Fruit fly (Drosophila melanogaster): ENCODE results near the gene Crz.

Crz gene

DNA sequence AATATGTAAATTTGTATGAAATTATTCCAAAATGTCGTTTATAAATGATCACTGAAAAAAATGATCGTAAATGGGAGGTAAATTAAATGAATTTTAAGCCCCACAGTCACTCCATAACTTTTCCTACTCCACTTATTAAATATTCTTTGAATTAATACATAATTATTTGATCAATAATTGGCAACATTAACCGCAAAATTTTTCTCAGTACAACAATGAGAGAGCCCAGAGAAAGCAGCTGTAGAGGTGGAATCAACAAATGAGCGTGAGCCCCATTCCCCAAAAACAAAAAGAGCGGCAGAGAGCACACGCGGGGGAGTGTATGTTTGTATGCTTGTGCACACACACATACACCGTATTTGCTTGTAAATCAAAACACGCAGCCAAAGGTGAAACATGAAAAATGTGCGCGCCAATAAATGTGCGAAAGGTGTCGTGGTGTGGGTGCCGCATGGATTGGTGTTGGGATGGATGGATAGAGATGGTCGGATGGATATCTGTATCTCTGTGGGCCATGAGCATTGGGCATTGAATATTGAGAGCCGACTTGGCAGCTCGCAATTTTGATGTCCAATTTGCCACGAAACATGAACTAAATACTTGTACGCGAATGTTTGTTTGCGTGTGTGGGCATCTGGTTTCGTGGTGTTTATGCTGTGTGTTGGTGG is 30.8 kb upstream of the Crz start:
- TF ChIP-seq lola (GFP tag; optimal IDR thresholded peaks at IDR 0.05) (no peak), jim (GFP tag; optimal IDR thresholded peaks at IDR 0.05) (no peak), CG32264 (GFP tag; optimal IDR thresholded peaks at IDR 0.05) (peak; percentile 88), sage (GFP tag; optimal IDR thresholded peaks at IDR 0.05) (peak; percentile 93), fru (GFP tag; optimal IDR thresholded peaks at IDR 0.05) (peak; percentile 96), foxo (GFP tag; optimal IDR thresholded peaks at IDR 0.05) (peak; percentile 57 to 98), HLH106 (tag; optimal IDR thresholded peaks at IDR 0.05) (peak; percentile 98), h (GFP tag; optimal IDR thresholded peaks at IDR 0.05) (peak; percentile 98), CG9705 (GFP tag; optimal IDR thresholded peaks at IDR 0.05) (peak; percentile 89), OdsH (GFP tag; optimal IDR thresholded peaks at IDR 0.05) (peak; percentile 99), GATAd (GFP tag; optimal IDR thresholded peaks at IDR 0.05) (peak; percentile 62), woc (GFP tag; optimal IDR thresholded peaks at IDR 0.05) (peak; percentile 80), Rel (GFP tag; optimal IDR thresholded peaks at IDR 0.05) (peak; percentile 83), Rel (tag; optimal IDR thresholded peaks at IDR 0.05) (peak; percentile 58), Myc (optimal IDR thresholded peaks at IDR 0.05) (no peak), Dfd (GFP tag; optimal IDR thresholded peaks at IDR 0.05) (peak; percentile 83), Hr83 (GFP tag; optimal IDR thresholded peaks at IDR 0.05; ENCODE audit: poor library complexity, severe bottlenecking) (peak; percentile 60), br (GFP tag; optimal IDR thresholded peaks at IDR 0.05) (peak; percentile 96), Sp1 (GFP tag; optimal IDR thresholded peaks at IDR 0.05) (peak; percentile 98), psq (GFP tag; optimal IDR thresholded peaks at IDR 0.05) (peak; percentile 96), CrebA (GFP tag; optimal IDR thresholded peaks at IDR 0.05; ENCODE audit: borderline replicate concordance) (peak; percentile 4), Hr78 (GFP tag; optimal IDR thresholded peaks at IDR 0.05) (no peak), brk (GFP tag; optimal IDR thresholded peaks at IDR 0.05) (peak; percentile 97), dsf (GFP tag; optimal IDR thresholded peaks at IDR 0.05; ENCODE audit: borderline replicate concordance) (peak; percentile 93), ey (GFP tag; optimal IDR thresholded peaks at IDR 0.05) (peak; percentile 96), tai (GFP tag; optimal IDR thresholded peaks at IDR 0.05) (peak; percentile 93), pan (optimal IDR thresholded peaks at IDR 0.05) (no peak), dl (GFP tag; optimal IDR thresholded peaks at IDR 0.05; ENCODE audit: insufficient read depth in 1 of 2, partially characterized antibody in 2 of 2) (peak; percentile 2 to 81), Dif (GFP tag; optimal IDR thresholded peaks at IDR 0.05; ENCODE audit: partially characterized antibody) (peak; percentile 72), Abd-B (GFP tag; optimal IDR thresholded peaks at IDR 0.05) (no peak), Jra (GFP tag; optimal IDR thresholded peaks at IDR 0.05) (peak; percentile 72), rgr (GFP tag; optimal IDR thresholded peaks at IDR 0.05) (peak; percentile 98), N (GFP tag; optimal IDR thresholded peaks at IDR 0.05) (no peak), dmrt93B (GFP tag; optimal IDR thresholded peaks at IDR 0.05) (peak; percentile 94), sv (GFP tag; optimal IDR thresholded peaks at IDR 0.05) (peak; percentile 96), Hnf4 (GFP tag; optimal IDR thresholded peaks at IDR 0.05) (peak; percentile 94), Vsx2 (GFP tag; optimal IDR thresholded peaks at IDR 0.05; ENCODE audit: partially characterized antibody) (peak; percentile 81), usp (GFP tag; optimal IDR thresholded peaks at IDR 0.05) (no peak), Mio (GFP tag; optimal IDR thresholded peaks at IDR 0.05) (peak; percentile 49)

- TF ChIP-seq foxo (GFP tag; optimal IDR thresholded peaks at IDR 0.05) (no peak), CrebA (GFP tag; optimal IDR thresholded peaks at IDR 0.05; ENCODE audit: borderline replicate concordance) (no peak), Hr78 (GFP tag; optimal IDR thresholded peaks at IDR 0.05) (no peak), Hr83 (GFP tag; optimal IDR thresholded peaks at IDR 0.05; ENCODE audit: poor library complexity, severe bottlenecking) (no peak)
Measured at dm6 chr3R:14284422-14284760, 30.3 kb upstream of the Crz start.

Data from whole organism, wandering third instar larva.